Worm (Caenorhabditis elegans) whole organism, L4 larva: ENCODE data around the gene srj-10.

Source experiments
- T26A8.4 ChIP-seq: fragments of 200-800 bp; sonication (Bioruptor generic); IDR thresholded peaks from 2 replicates; pipeline ENCODE4 v1.3.6; 2022; ENCODE audit warnings: missing genetic modification characterization, missing compliant biosample characterization
- daf-12 ChIP-seq: fragments of 150-350 bp; optimal IDR thresholded peaks from 2 replicates; lab custom pipeline; 2014; ENCODE audit warnings: missing biosample characterization, missing genetic modification reagents, missing genetic modification characterization
- hlh-30 ChIP-seq: sonication (generic microtip); optimal IDR thresholded peaks from 2 replicates; lab custom pipeline; 2017; ENCODE audit warnings: antibody characterized with exemption, mild to moderate bottlenecking, missing genetic modification characterization, missing compliant biosample characterization; ENCODE audit not compliant: insufficient read depth
- nhr-11 ChIP-seq: fragments of 150-350 bp; optimal IDR thresholded peaks from 2 replicates; lab custom pipeline; 2014; ENCODE audit warnings: missing biosample characterization, missing genetic modification characterization
- nhr-28 ChIP-seq: fragments of 150-350 bp; optimal IDR thresholded peaks from 2 replicates; lab custom pipeline; 2014; ENCODE audit warnings: missing biosample characterization, missing genetic modification characterization
- pha-4 ChIP-seq, 2 experiments: fragments of 150-350 bp in 1 of 2; fragments of 200-800 bp in 1 of 2; sonication (Bioruptor generic) in 1 of 2; IDR thresholded peaks in 1 of 2; optimal IDR thresholded peaks in 1 of 2; 2 replicates each; pipeline versions ENCODE4 v1.3.6 to Lab custom; 2014 to 2022; ENCODE audit warnings: missing genetic modification characterization in 2 of 2, missing genetic modification reagents in 2 of 2, missing biosample characterization in 1 of 2, missing compliant biosample characterization in 1 of 2
- php-3 ChIP-seq: fragments of 200-800 bp; sonication (Bioruptor generic); IDR thresholded peaks from 2 replicates; pipeline ENCODE4 v1.3.6; 2022; ENCODE audit warnings: missing genetic modification reagents, missing genetic modification characterization, missing compliant biosample characterization
- snpc-1.2 ChIP-seq: fragments of 200-800 bp; sonication (Bioruptor generic); IDR thresholded peaks from 2 replicates; pipeline ENCODE4 v1.3.6; 2022; ENCODE audit warnings: missing genetic modification reagents, missing genetic modification characterization, missing compliant biosample characterization
- snpc-4 ChIP-seq: fragments of 150-350 bp; optimal IDR thresholded peaks from 2 replicates; lab custom pipeline; 2014; ENCODE audit warnings: missing biosample characterization, missing genetic modification characterization
- vab-7 ChIP-seq: fragments of 200-800 bp; sonication (Bioruptor generic); IDR thresholded peaks from 2 replicates; pipeline ENCODE4 v1.3.6; 2022; ENCODE audit warnings: missing genetic modification reagents, missing genetic modification characterization, missing compliant biosample characterization
- zfp-3 ChIP-seq: fragments of 200-800 bp; sonication (Bioruptor generic); conservative IDR thresholded peaks from 2 replicates; pipeline ENCODE4 v1.3.6; 2022; ENCODE audit warnings: missing genetic modification reagents, missing genetic modification characterization, missing compliant biosample characterization
- ztf-11 ChIP-seq: fragments of 150-350 bp; optimal IDR thresholded peaks from 2 replicates; lab custom pipeline; 2014; ENCODE audit warnings: missing biosample characterization, missing genetic modification characterization

ce11 chrV:16068938-16069337, 4.8 kb downstream of the srj-10 start, which contains the start of gene cyp-35D1:
- TF ChIP-seq daf-12 (tag; lab: Kevin White, UChicago) = no peak
- TF ChIP-seq nhr-28 (tag; lab: Kevin White, UChicago) = no peak
- no peak for TF ChIP-seq T26A8.4
- TF ChIP-seq vab-7 = no peak
- TF ChIP-seq ztf-11 (tag; lab: Kevin White, UChicago) = no peak
- TF ChIP-seq snpc-1.2 (GFP tag; lab: Robert Waterston, UW) = no peak
- no peak for TF ChIP-seq hlh-30
- TF ChIP-seq snpc-4 (tag; lab: Kevin White, UChicago) = no peak
- no peak for TF ChIP-seq zfp-3 (GFP tag; lab: Robert Waterston, UW)
- TF ChIP-seq php-3 = no peak
- no peak for TF ChIP-seq nhr-11
- TF ChIP-seq pha-4 (GFP tag; IDR thresholded peaks at IDR 0.05; lab: Robert Waterston, UW) = no peak
- no peak for TF ChIP-seq pha-4 (tag; optimal IDR thresholded peaks at IDR 0.05; lab: Kevin White, UChicago)
